Worm (Caenorhabditis elegans): Measurements from ENCODE around the gene gpd-1.
A peak's percentile ranks its signal among the peaks of the same experiment; 100 is the strongest.

DNA sequence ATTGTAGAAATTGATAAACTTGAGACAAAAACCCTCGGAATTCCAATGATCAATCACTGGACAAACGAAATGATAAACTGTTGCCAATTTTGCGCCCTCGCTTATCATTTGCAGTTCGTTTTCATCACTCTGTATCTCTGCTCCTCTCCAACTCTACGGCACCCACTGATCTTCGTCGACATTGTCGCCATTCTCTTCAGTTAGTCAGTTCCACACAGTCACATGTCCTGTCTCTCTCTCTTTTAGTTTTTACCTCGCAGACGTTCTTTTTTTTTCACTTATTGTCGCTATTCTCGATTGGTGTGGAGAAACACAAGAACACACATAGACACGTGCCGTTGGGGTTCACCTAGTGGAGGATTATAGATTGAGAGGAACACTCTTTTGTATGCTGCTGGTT, 4.9 kb upstream of the gpd-1 start:
- no peak for TF ChIP-seq cebp-2 (GFP tag; IDR thresholded peaks at IDR 0.05)
- TF ChIP-seq ets-4 (GFP tag; optimal IDR thresholded peaks at IDR 0.05), result peak; percentile 59
- TF ChIP-seq ztf-28 (GFP tag; IDR thresholded peaks at IDR 0.05), result no peak
- TF ChIP-seq nhr-179 (tag; optimal IDR thresholded peaks at IDR 0.05), result no peak
- TF ChIP-seq rcor-1 (GFP tag; IDR thresholded peaks at IDR 0.05), result 0 out of 2 replicates have a peak, but pooled peaks have one; percentile 6
- TF ChIP-seq lin-54 (GFP tag; optimal IDR thresholded peaks at IDR 0.05), result peak; percentile 42
- TF ChIP-seq mel-28 (tag; optimal IDR thresholded peaks at IDR 0.05; ENCODE audit: borderline replicate concordance), result no peak
- no peak for TF ChIP-seq F37B4.10 (GFP tag; IDR thresholded peaks at IDR 0.05)
- peak; percentile 77 for TF ChIP-seq K11D2.4 (GFP tag; IDR thresholded peaks at IDR 0.05)
- no peak for TF ChIP-seq Y95B8A.8 (GFP tag; IDR thresholded peaks at IDR 0.05)
- peak; percentile 8; the same call in 1 of the 2 replicates for TF ChIP-seq cebp-1 (GFP tag; IDR thresholded peaks at IDR 0.05)
- peak; percentile 73 for TF ChIP-seq cebp-1 (tag; optimal IDR thresholded peaks at IDR 0.05)
- peak; percentile 25 for TF ChIP-seq unc-62 (GFP tag; optimal IDR thresholded peaks at IDR 0.05)
- TF ChIP-seq F57C9.4 (tag; optimal IDR thresholded peaks at IDR 0.05), result no peak
